Worm (Caenorhabditis elegans) whole organism, L2 larva: ENCODE results near the gene R11E3.2.

ENCODE experiments used
- C34F6.9 ChIP-seq: fragments of 150-350 bp; optimal IDR thresholded peaks from 2 replicates; lab custom pipeline; 2014; ENCODE audit warnings: missing biosample characterization, missing genetic modification characterization
- fos-1 ChIP-seq: fragments of 150-350 bp; optimal IDR thresholded peaks from 2 replicates; lab custom pipeline; 2014; ENCODE audit warnings: missing biosample characterization, missing genetic modification characterization
- skn-1 ChIP-seq: sonication (generic microtip); optimal IDR thresholded peaks from 2 replicates; lab custom pipeline; 2017; ENCODE audit warnings: missing biosample characterization, missing genetic modification characterization

- TF ChIP-seq fos-1 (tag; lab: Kevin White, UChicago) (no peak), skn-1 (tag; lab: Kevin White, UChicago) (no peak), C34F6.9 (tag; lab: Kevin White, UChicago) (no peak)
Observed at ce11 chrIV:4811863-4812262, 40.0 kb downstream of the R11E3.2 start, which contains the start of gene srw-95.
